Fruit fly (Drosophila melanogaster) whole organism, embryonic: ENCODE results near the gene bark.

Source experiments
- Bdp1 ChIP-seq: fragments of 200-800 bp; sonication (Bioruptor generic); optimal IDR thresholded peaks from 3 replicates; lab custom pipeline; 2016; ENCODE audit warnings: missing biosample characterization, missing genetic modification characterization
- BtbVII ChIP-seq: fragments of 200-800 bp; sonication (Bioruptor generic); optimal IDR thresholded peaks from 3 replicates; lab custom pipeline; 2017; ENCODE audit warnings: missing biosample characterization, mild to moderate bottlenecking, missing genetic modification characterization
- CG12219 ChIP-seq: fragments of 200-800 bp; sonication (Bioruptor generic); optimal IDR thresholded peaks from 3 replicates; lab custom pipeline; 2018; ENCODE audit warnings: missing biosample characterization, mild to moderate bottlenecking, missing genetic modification characterization
- CG12942 ChIP-seq: fragments of 200-800 bp; sonication (Bioruptor generic); optimal IDR thresholded peaks from 3 replicates; lab custom pipeline; 2016; ENCODE audit warnings: missing biosample characterization, missing genetic modification characterization
- CG15269 ChIP-seq: fragments of 200-800 bp; sonication (Bioruptor generic); optimal IDR thresholded peaks from 2 replicates; lab custom pipeline; 2018; ENCODE audit warnings: missing biosample characterization, mild to moderate bottlenecking, missing genetic modification characterization, moderate library complexity
- CG1647 ChIP-seq: fragments of 200-800 bp; sonication (Bioruptor generic); optimal IDR thresholded peaks from 3 replicates; lab custom pipeline; 2016; ENCODE audit warnings: missing biosample characterization, missing genetic modification characterization
- CG17361 ChIP-seq: fragments of 200-800 bp; sonication (Bioruptor generic); IDR thresholded peaks from 3 replicates; pipeline ENCODE4 v1.3.6; 2022; ENCODE audit warnings: missing biosample characterization, missing genetic modification characterization
- CG31224 ChIP-seq: fragments of 200-800 bp; sonication (Bioruptor generic); IDR thresholded peaks from 2 replicates; pipeline ENCODE4 v1.3.6; 2022; ENCODE audit warnings: missing biosample characterization, missing genetic modification characterization
- CG32772 ChIP-seq: fragments of 200-800 bp; sonication (Bioruptor generic); IDR thresholded peaks from 2 replicates; pipeline ENCODE4 v1.3.6; 2022; ENCODE audit warnings: missing biosample characterization, missing genetic modification characterization
- CG3838 ChIP-seq: fragments of 200-800 bp; sonication (Bioruptor generic); optimal IDR thresholded peaks from 3 replicates; lab custom pipeline; 2016; ENCODE audit warnings: missing biosample characterization, missing genetic modification characterization
- CG3995 ChIP-seq: fragments of 200-800 bp; sonication (Bioruptor generic); optimal IDR thresholded peaks from 3 replicates; lab custom pipeline; 2016; ENCODE audit warnings: missing biosample characterization, missing genetic modification characterization
- CG4404 ChIP-seq: fragments of 200-800 bp; sonication (Bioruptor generic); IDR thresholded peaks from 2 replicates; pipeline ENCODE4 v1.3.6; 2022; ENCODE audit warnings: missing biosample characterization, missing genetic modification characterization
- CG5245 ChIP-seq: fragments of 200-800 bp; sonication (Bioruptor generic); optimal IDR thresholded peaks from 3 replicates; lab custom pipeline; 2016; ENCODE audit warnings: missing biosample characterization, missing genetic modification characterization
- CG7357 ChIP-seq: fragments of 200-800 bp; sonication (Bioruptor generic); IDR thresholded peaks from 3 replicates; pipeline ENCODE4 v1.3.6; 2022; ENCODE audit warnings: missing biosample characterization, missing genetic modification characterization
- CG7556 ChIP-seq: fragments of 200-800 bp; sonication (Bioruptor generic); optimal IDR thresholded peaks from 2 replicates; lab custom pipeline; 2017; ENCODE audit warnings: missing biosample characterization, mild to moderate bottlenecking, missing genetic modification characterization
- CTCF ChIP-seq: fragments of 200-800 bp; sonication (Bioruptor generic); optimal IDR thresholded peaks from 2 replicates; lab custom pipeline; 2017; ENCODE audit warnings: missing biosample characterization, mild to moderate bottlenecking, missing genetic modification characterization, moderate library complexity
- Camta ChIP-seq: fragments of 200-800 bp; sonication (Bioruptor generic); optimal IDR thresholded peaks from 2 replicates; lab custom pipeline; 2016; ENCODE audit warnings: missing biosample characterization, missing genetic modification characterization
- Deaf1 ChIP-seq: fragments of 200-800 bp; optimal IDR thresholded peaks from 3 replicates; lab custom pipeline; 2019; ENCODE audit warnings: missing biosample characterization, mild to moderate bottlenecking, missing genetic modification characterization, moderate library complexity
- Dll ChIP-seq: fragments of 200-800 bp; sonication (Bioruptor generic); IDR thresholded peaks from 4 replicates; pipeline ENCODE4 v1.3.6; 2022; ENCODE audit warnings: missing biosample characterization, missing genetic modification characterization; ENCODE audit not compliant: partially characterized antibody
- Doc3 ChIP-seq: fragments of 200-800 bp; sonication (Bioruptor generic); IDR thresholded peaks from 3 replicates; pipeline ENCODE4 v1.3.6; 2022; ENCODE audit warnings: missing biosample characterization, missing genetic modification characterization; ENCODE audit not compliant: partially characterized antibody
- GATAe ChIP-seq: fragments of 200-800 bp; sonication (Bioruptor generic); conservative IDR thresholded peaks from 2 replicates; pipeline ENCODE4 v1.3.6; 2022; ENCODE audit warnings: missing biosample characterization, missing genetic modification characterization
- Gug ChIP-seq: fragments of 200-800 bp; sonication (Bioruptor generic); IDR thresholded peaks from 4 replicates; pipeline ENCODE4 v1.3.6; 2022; ENCODE audit warnings: missing biosample characterization, missing genetic modification characterization
- Hmx ChIP-seq: fragments of 200-800 bp; sonication (Bioruptor generic); optimal IDR thresholded peaks from 2 replicates; lab custom pipeline; 2016; ENCODE audit warnings: missing biosample characterization, missing genetic modification characterization
- Hr78 ChIP-seq, 2 experiments: fragments of 200-800 bp in 1 of 2; fragments of >200 bp in 1 of 2; sonication (Bioruptor generic) in 1 of 2; optimal IDR thresholded peaks; 2 replicates each; lab custom pipeline; 2017 to 2019; ENCODE audit warnings: missing biosample characterization in 2 of 2, missing genetic modification characterization in 2 of 2, mild to moderate bottlenecking in 1 of 2, moderate library complexity in 1 of 2
- MBD-R2 ChIP-seq: fragments of 200-800 bp; sonication (Bioruptor generic); IDR thresholded peaks from 2 replicates; pipeline ENCODE4 v1.3.6; 2022; ENCODE audit warnings: missing biosample characterization, missing genetic modification characterization
- Mad ChIP-seq: fragments of 200-800 bp; sonication (Bioruptor generic); optimal IDR thresholded peaks from 2 replicates; lab custom pipeline; 2016; ENCODE audit warnings: missing biosample characterization, missing genetic modification characterization
- Med ChIP-seq: fragments of 200-800 bp; sonication (Bioruptor generic); peaks from one replicate; lab custom pipeline; 2016; ENCODE audit warnings: missing biosample characterization, missing genetic modification characterization, mild to moderate bottlenecking, inconsistent platforms, moderate library complexity
- NC2β ChIP-seq: fragments of 200-800 bp; sonication (Bioruptor generic); optimal IDR thresholded peaks from 2 replicates; lab custom pipeline; 2016; ENCODE audit warnings: missing biosample characterization, missing genetic modification characterization
- Nf-YA ChIP-seq: fragments of 200-800 bp; sonication (Bioruptor generic); IDR thresholded peaks from 2 replicates; pipeline ENCODE4 v1.3.6; 2022; ENCODE audit warnings: missing biosample characterization, missing genetic modification characterization
- Nf-YB ChIP-seq: fragments of 200-800 bp; sonication (Bioruptor generic); optimal IDR thresholded peaks from 3 replicates; lab custom pipeline; 2019; ENCODE audit warnings: missing biosample characterization, mild to moderate bottlenecking, missing genetic modification characterization, moderate library complexity
- Ravus ChIP-seq: fragments of 200-800 bp; sonication (Bioruptor generic); IDR thresholded peaks from 2 replicates; pipeline ENCODE4 v1.3.6; 2022; ENCODE audit warnings: missing biosample characterization, missing genetic modification characterization
- Sox102F ChIP-seq: fragments of 200-800 bp; sonication (Bioruptor generic); optimal IDR thresholded peaks from 2 replicates; lab custom pipeline; 2018; ENCODE audit warnings: missing biosample characterization, mild to moderate bottlenecking, missing genetic modification characterization, moderate library complexity
- Stat92E ChIP-seq, 3 experiments: fragments of >200 bp in 2 of 3; fragments of 200-800 bp in 1 of 3; sonication (Bioruptor generic) in 1 of 3; optimal IDR thresholded peaks; 2 replicates each; lab custom pipeline; 2017 to 2019; ENCODE audit warnings: missing biosample characterization in 3 of 3, missing genetic modification characterization in 3 of 3, mild to moderate bottlenecking in 1 of 3, moderate library complexity in 1 of 3
- Taf1 ChIP-seq: fragments of 200-800 bp; sonication (Bioruptor generic); IDR thresholded peaks from 2 replicates; pipeline ENCODE4 v1.3.6; 2022; ENCODE audit warnings: missing biosample characterization, missing genetic modification characterization
- bab2 ChIP-seq: fragments of 200-800 bp; sonication (Bioruptor generic); optimal IDR thresholded peaks from 2 replicates; lab custom pipeline; 2016; ENCODE audit warnings: missing biosample characterization, missing genetic modification characterization
- bigmax ChIP-seq: fragments of 200-800 bp; sonication (Bioruptor generic); optimal IDR thresholded peaks from 2 replicates; lab custom pipeline; 2018; ENCODE audit warnings: missing biosample characterization, mild to moderate bottlenecking, missing genetic modification characterization
- gce ChIP-seq: fragments of 200-800 bp; sonication (Bioruptor generic); IDR thresholded peaks from 3 replicates; pipeline ENCODE4 v1.3.6; 2022; ENCODE audit warnings: missing biosample characterization, missing genetic modification characterization
- hb ChIP-seq: fragments of 200-800 bp; sonication (Bioruptor generic); IDR thresholded peaks from 3 replicates; pipeline ENCODE4 v1.3.6; 2022; ENCODE audit warnings: missing biosample characterization, missing genetic modification characterization; ENCODE audit not compliant: partially characterized antibody
- her ChIP-seq: fragments of 200-800 bp; sonication (Bioruptor generic); optimal IDR thresholded peaks from 2 replicates; lab custom pipeline; 2016; ENCODE audit warnings: missing biosample characterization, missing genetic modification characterization
- hkb ChIP-seq, 2 experiments: fragments of 200-800 bp in 1 of 2; fragments of >200 bp in 1 of 2; sonication (Bioruptor generic) in 1 of 2; IDR thresholded peaks in 1 of 2; optimal IDR thresholded peaks in 1 of 2; 2 replicates each; pipeline versions ENCODE4 v1.3.6 to Lab custom; 2017 to 2022; ENCODE audit warnings: missing biosample characterization in 1 of 2, missing genetic modification characterization in 1 of 2
- kah ChIP-seq: fragments of 200-800 bp; sonication (Bioruptor generic); optimal IDR thresholded peaks from 2 replicates; lab custom pipeline; 2018; ENCODE audit warnings: missing biosample characterization, mild to moderate bottlenecking, missing genetic modification characterization
- rib ChIP-seq: fragments of 200-800 bp; sonication (Bioruptor generic); IDR thresholded peaks from 2 replicates; pipeline ENCODE4 v1.3.6; 2022; ENCODE audit warnings: missing biosample characterization, missing genetic modification characterization
- run ChIP-seq: fragments of 200-800 bp; sonication (Bioruptor generic); optimal IDR thresholded peaks from 3 replicates; lab custom pipeline; 2018; ENCODE audit warnings: missing biosample characterization, mild to moderate bottlenecking, missing genetic modification characterization
- seq ChIP-seq: fragments of 200-800 bp; sonication (Bioruptor generic); IDR thresholded peaks from 2 replicates; pipeline ENCODE4 v1.3.6; 2022; ENCODE audit warnings: missing biosample characterization, missing genetic modification characterization
- tll ChIP-seq, 2 experiments: fragments of 200-800 bp in 1 of 2; fragments of >200 bp in 1 of 2; sonication (Bioruptor generic) in 1 of 2; optimal IDR thresholded peaks; 2 replicates each; lab custom pipeline; 2017 to 2019; ENCODE audit warnings: missing biosample characterization in 2 of 2, missing genetic modification characterization in 2 of 2, mild to moderate bottlenecking in 1 of 2, moderate library complexity in 1 of 2
- toy ChIP-seq: fragments of 200-800 bp; sonication (Bioruptor generic); IDR thresholded peaks from 2 replicates; pipeline ENCODE4 v1.3.6; 2022; ENCODE audit warnings: missing biosample characterization, missing genetic modification characterization
- trh ChIP-seq: fragments of 200-800 bp; sonication (Bioruptor generic); optimal IDR thresholded peaks from 2 replicates; lab custom pipeline; 2016; ENCODE audit warnings: missing biosample characterization, missing genetic modification characterization
- unpg ChIP-seq: fragments of 200-800 bp; sonication (Bioruptor generic); optimal IDR thresholded peaks from 3 replicates; lab custom pipeline; 2018; ENCODE audit warnings: missing biosample characterization, mild to moderate bottlenecking, missing genetic modification characterization, moderate library complexity
- z ChIP-seq: fragments of 200-800 bp; sonication (Bioruptor generic); IDR thresholded peaks from 3 replicates; pipeline ENCODE4 v1.3.6; 2022; ENCODE audit warnings: missing biosample characterization, missing genetic modification characterization
- zf30C ChIP-seq: fragments of 200-800 bp; sonication (Bioruptor generic); optimal IDR thresholded peaks from 3 replicates; lab custom pipeline; 2018; ENCODE audit warnings: missing biosample characterization, mild to moderate bottlenecking, missing genetic modification characterization
- zfh2 ChIP-seq: fragments of 200-800 bp; sonication (Bioruptor generic); optimal IDR thresholded peaks from 2 replicates; lab custom pipeline; 2016; ENCODE audit warnings: missing biosample characterization, missing genetic modification characterization

Gene bark

dm6 chr2L:3779143-3779788 is 7.7 kb upstream of the bark start:
- no peak for TF ChIP-seq MBD-R2
- no peak for TF ChIP-seq trh
- no peak for TF ChIP-seq zf30C (GFP tag; lab: Kevin White, UChicago)
- TF ChIP-seq gce = no peak
- no peak for TF ChIP-seq tll (GFP tag; optimal IDR thresholded peaks at IDR 0.05; lab: Kevin White, UChicago)
- TF ChIP-seq Ravus (GFP tag; lab: Robert Waterston, UW) = no peak
- peak; percentile 39 for TF ChIP-seq CG15269 (tag; lab: Kevin White, UChicago)
- no peak for TF ChIP-seq Hr78 (GFP tag; optimal IDR thresholded peaks at IDR 0.05; lab: Kevin White, UChicago)
- TF ChIP-seq Taf1 = no peak
- peak; percentile 22; the same call in 1 of the 2 replicates for TF ChIP-seq GATAe (GFP tag; lab: Robert Waterston, UW)
- no peak for TF ChIP-seq run (tag; lab: Kevin White, UChicago)
- TF ChIP-seq Nf-YB (GFP tag; lab: Kevin White, UChicago) = no peak
- no peak for TF ChIP-seq BtbVII
- no peak for TF ChIP-seq Sox102F
- peak; percentile 71 for TF ChIP-seq Med (GFP tag; lab: Kevin White, UChicago)
- no peak for TF ChIP-seq rib (GFP tag; lab: Robert Waterston, UW)
- TF ChIP-seq unpg = peak; percentile 18
- no peak for TF ChIP-seq Camta (GFP tag; lab: Kevin White, UChicago)
- peak; percentile 48 for TF ChIP-seq CG7556 (GFP tag; lab: Kevin White, UChicago)
- no peak for TF ChIP-seq CTCF (GFP tag; lab: Kevin White, UChicago)
- TF ChIP-seq CG7357 = no peak
- peak; percentile 3 for TF ChIP-seq Deaf1 (tag; lab: Kevin White, UChicago)
- no peak for TF ChIP-seq CG1647
- no peak for TF ChIP-seq CG31224
- TF ChIP-seq Doc3 (GFP tag; lab: Robert Waterston, UW) = no peak
- TF ChIP-seq Stat92E (GFP tag; optimal IDR thresholded peaks at IDR 0.05; lab: Kevin White, UChicago) = no peak
- TF ChIP-seq Nf-YA = no peak
- TF ChIP-seq zfh2 = no peak
- no peak for TF ChIP-seq Gug (GFP tag; lab: Robert Waterston, UW)
- TF ChIP-seq her = no peak
- no peak for TF ChIP-seq z (GFP tag; lab: Robert Waterston, UW)
- no peak for TF ChIP-seq Hmx (GFP tag; lab: Kevin White, UChicago)
- no peak for TF ChIP-seq seq (GFP tag; lab: Robert Waterston, UW)
- TF ChIP-seq CG4404 (GFP tag; lab: Robert Waterston, UW) = no peak
- no peak for TF ChIP-seq CG3995 (GFP tag; lab: Kevin White, UChicago)
- no peak for TF ChIP-seq hb
- TF ChIP-seq kah (GFP tag; lab: Kevin White, UChicago) = no peak
- no peak for TF ChIP-seq CG3838
- TF ChIP-seq Bdp1 = no peak
- TF ChIP-seq Dll (GFP tag; lab: Robert Waterston, UW) = no peak
- TF ChIP-seq CG32772 (GFP tag; lab: Robert Waterston, UW) = no peak
- no peak for TF ChIP-seq bab2
- TF ChIP-seq CG12942 (GFP tag; lab: Kevin White, UChicago) = no peak
- no peak for TF ChIP-seq hkb (optimal IDR thresholded peaks at IDR 0.05; lab: Kevin White, UChicago)
- no peak for TF ChIP-seq hkb (GFP tag; IDR thresholded peaks at IDR 0.05; lab: Robert Waterston, UW)
- TF ChIP-seq toy = no peak
- TF ChIP-seq CG17361 (GFP tag; lab: Robert Waterston, UW) = peak; percentile 68; the same call in 2 of the 3 replicates
- TF ChIP-seq bigmax (GFP tag; lab: Kevin White, UChicago) = no peak
- TF ChIP-seq Mad = no peak
- no peak for TF ChIP-seq CG12219 (GFP tag; lab: Kevin White, UChicago)
- TF ChIP-seq CG5245 (GFP tag; lab: Kevin White, UChicago) = no peak
- no peak for TF ChIP-seq NC2β (GFP tag; lab: Kevin White, UChicago)
